Comparison of ENCODE assay signal across 1 fruit fly cellular context in the genomic region with DNA sequence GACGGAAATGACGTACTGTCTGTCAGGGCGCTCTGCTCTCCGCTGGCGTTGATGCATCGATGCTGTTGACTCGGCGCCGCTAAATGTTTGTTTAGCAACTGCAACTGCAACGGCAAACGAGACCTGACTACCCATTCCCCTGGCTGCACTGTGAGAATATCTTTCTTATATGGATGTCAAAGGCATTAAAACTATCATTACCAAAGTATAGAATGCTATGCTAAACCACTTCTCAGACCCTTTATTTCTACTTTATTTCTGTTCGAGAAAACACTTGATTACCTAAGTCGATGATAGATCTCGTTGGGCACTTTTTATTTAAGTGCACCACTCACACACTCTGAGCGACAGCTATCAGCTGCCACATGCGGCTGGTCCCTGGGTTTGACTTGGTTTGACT.
A peak's percentile ranks its signal among the peaks of the same experiment; 100 is the strongest.
TF ChIP-seq lines count a peak whose summit lies in the region.

No protein-coding gene starts in this region.

TF ChIP-seq in whole organism, prepupa, 60 proteins besides CTCF, POLR2A, EP300 and RAD21 (continued from another document):
- TF ChIP-seq spab (GFP tag; optimal IDR thresholded peaks at IDR 0.05; lab: Kevin White, UChicago): peak; percentile 20
